Fruit fly (Drosophila melanogaster) Kc167 (cell line): ENCODE results near the gene cyr.

Experiments used
- Myc ChIP-seq: fragments of >200 bp; optimal IDR thresholded peaks from 2 replicates; lab custom pipeline; 2017; ENCODE audit warnings: missing external identifiers
- Sin3A ChIP-seq: fragments of >200 bp; optimal IDR thresholded peaks from 2 replicates; lab custom pipeline; 2018; ENCODE audit warnings: missing external identifiers
- h ChIP-seq: fragments of >200 bp; optimal IDR thresholded peaks from 3 replicates; lab custom pipeline; 2018; ENCODE audit warnings: missing external identifiers
- insv ChIP-seq: fragments of >200 bp; optimal IDR thresholded peaks from 3 replicates; lab custom pipeline; 2018; ENCODE audit warnings: missing external identifiers
- psq ChIP-seq: fragments of >200 bp; optimal IDR thresholded peaks from 2 replicates; lab custom pipeline; 2017; ENCODE audit warnings: missing external identifiers
- ttk ChIP-seq: sonication (Bioruptor generic); optimal IDR thresholded peaks from 2 replicates; lab custom pipeline; 2017; ENCODE audit warnings: missing external identifiers

cyr gene

dm6 chrX:8092893-8093721 is 42.4 kb downstream of the cyr start:
- TF ChIP-seq insv (lab: Kevin White, UChicago), result no peak
- TF ChIP-seq ttk (lab: Kevin White, UChicago), result no peak
- no peak for TF ChIP-seq Myc (lab: Kevin White, UChicago)
- no peak for TF ChIP-seq Sin3A (lab: Kevin White, UChicago)
- TF ChIP-seq h (lab: Kevin White, UChicago), result no peak
- no peak for TF ChIP-seq psq (lab: Kevin White, UChicago)

DNA sequence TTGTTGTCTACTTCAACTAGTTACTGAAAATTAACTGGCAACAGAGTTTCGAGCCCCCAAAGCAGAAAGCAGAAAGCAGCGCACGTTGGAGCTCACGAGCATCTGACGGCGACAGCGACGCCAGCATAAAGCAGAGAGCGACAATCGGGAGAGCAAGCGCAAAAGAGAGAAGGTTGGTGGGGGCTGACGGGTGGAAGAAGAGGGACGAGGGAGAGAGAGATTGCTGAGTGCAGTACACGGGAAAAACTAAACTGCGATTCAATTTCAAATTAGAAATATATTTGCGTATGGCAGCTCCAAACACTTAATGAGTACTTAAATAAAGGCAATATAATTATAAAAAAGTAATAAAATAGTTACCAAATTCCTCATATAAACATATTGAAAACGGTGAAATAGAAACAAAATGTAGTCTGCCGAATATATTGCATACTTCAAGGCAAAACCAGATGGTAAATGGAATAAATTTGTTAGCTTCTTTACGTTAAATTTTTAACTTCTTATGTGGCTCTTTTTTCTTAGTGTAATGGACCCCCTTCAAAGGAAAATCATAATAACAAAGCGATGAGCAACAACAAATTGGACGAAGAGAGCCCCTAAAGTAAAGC is 43.3 kb downstream of the cyr start:
- no peak for TF ChIP-seq h (lab: Kevin White, UChicago)
- no peak for TF ChIP-seq Sin3A (lab: Kevin White, UChicago)
- TF ChIP-seq Myc (lab: Kevin White, UChicago), result no peak
- no peak for TF ChIP-seq insv (lab: Kevin White, UChicago)
- TF ChIP-seq psq (lab: Kevin White, UChicago), result no peak
- no peak for TF ChIP-seq ttk (lab: Kevin White, UChicago)

DNA sequence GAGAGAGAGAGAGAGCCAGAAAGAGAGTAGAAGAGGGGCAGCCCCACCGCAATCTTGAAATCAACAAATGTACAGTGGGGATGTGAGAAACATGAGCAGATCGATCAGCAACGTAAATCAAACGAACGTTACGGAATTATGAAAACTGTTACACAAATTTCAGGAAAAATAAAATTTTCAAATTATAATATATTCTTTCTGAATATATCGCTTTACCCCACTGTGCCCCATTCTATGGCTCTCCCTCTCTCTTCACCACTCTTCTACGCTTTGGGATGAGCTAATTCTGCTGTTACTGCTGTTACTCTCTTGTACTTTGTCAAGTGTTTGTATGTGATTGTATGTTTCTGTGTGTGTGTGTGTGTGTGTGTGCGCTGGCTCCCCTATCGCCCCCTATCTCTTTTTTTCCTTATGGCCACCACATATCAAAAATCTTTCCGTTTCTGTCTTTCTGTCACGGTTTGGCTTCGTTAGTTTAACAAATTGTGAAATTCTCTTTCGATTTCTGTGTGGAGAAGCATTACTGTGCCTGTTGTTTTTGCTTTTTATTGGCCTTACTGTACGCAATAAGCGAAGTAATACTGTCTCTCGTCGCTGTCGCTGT is 44.4 kb downstream of the cyr start:
- TF ChIP-seq ttk (lab: Kevin White, UChicago) (no peak), psq (lab: Kevin White, UChicago) (no peak), insv (lab: Kevin White, UChicago) (no peak), h (lab: Kevin White, UChicago) (no peak), Sin3A (lab: Kevin White, UChicago) (no peak), Myc (lab: Kevin White, UChicago) (no peak)

dm6 chrX:8087113-8087512 is 48.4 kb downstream of the cyr start, which contains the start of gene CG2256:
Gene CG2256 (minus strand): TSS chrX:8087213.
- TF ChIP-seq ttk (lab: Kevin White, UChicago) (no peak), psq (lab: Kevin White, UChicago) (no peak), Myc (lab: Kevin White, UChicago) (no peak), insv (lab: Kevin White, UChicago) (no peak), Sin3A (lab: Kevin White, UChicago) (no peak), h (lab: Kevin White, UChicago) (no peak)

DNA sequence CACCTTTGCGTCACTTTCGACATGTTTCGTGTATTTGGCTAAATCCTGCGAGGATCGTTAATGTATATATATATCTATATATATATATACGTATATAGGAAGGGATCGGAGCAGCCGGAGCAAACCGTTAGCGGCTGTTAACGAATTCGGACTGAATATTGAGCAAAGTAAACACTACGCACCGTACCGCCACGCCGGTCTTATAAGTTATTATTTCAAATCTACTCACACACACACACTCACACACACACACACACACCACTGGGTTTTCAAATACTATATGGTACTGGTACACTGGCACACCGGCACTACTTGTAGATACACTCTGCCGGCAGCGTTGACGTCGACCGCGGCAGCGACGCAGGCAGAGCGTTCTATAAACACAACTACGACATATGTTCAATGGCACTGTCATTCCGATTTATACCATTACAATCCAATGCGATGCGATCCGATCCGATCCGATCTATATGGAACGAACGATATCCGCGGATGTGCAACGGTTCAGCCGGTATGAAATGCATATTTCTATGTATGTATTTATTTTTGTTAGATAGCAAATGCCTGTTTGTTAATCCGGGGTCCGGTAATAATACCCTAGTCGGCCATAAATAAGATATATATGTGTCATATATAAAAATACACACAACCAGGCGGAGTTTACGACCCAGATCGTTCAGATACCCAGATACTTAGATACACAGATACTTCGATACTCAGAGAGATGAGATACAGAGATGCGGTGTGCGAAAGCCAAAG is 53.9 kb downstream of the cyr start, which contains the start of gene Ldsdh1:
TSS of gene Ldsdh1 (minus strand) at position 179 of the 759 bp plus-strand sequence.
- TF ChIP-seq Myc (lab: Kevin White, UChicago) (no peak), psq (lab: Kevin White, UChicago) (no peak), insv (lab: Kevin White, UChicago) (no peak), Sin3A (lab: Kevin White, UChicago) (no peak), h (lab: Kevin White, UChicago) (no peak), ttk (lab: Kevin White, UChicago) (no peak)

- TF ChIP-seq insv (lab: Kevin White, UChicago) (no peak), ttk (lab: Kevin White, UChicago) (no peak), Myc (lab: Kevin White, UChicago) (no peak), h (lab: Kevin White, UChicago) (no peak), Sin3A (lab: Kevin White, UChicago) (no peak), psq (lab: Kevin White, UChicago) (no peak)
These were observed 55.3 kb downstream of the cyr start for dm6 chrX:8080174-8080573.

- TF ChIP-seq Myc (lab: Kevin White, UChicago) (no peak), Sin3A (lab: Kevin White, UChicago) (no peak), insv (lab: Kevin White, UChicago) (no peak), h (lab: Kevin White, UChicago) (no peak), ttk (lab: Kevin White, UChicago) (no peak), psq (lab: Kevin White, UChicago) (no peak)
These were observed 60.1 kb downstream of the cyr start, which contains the start of the genes Upf2 and CG1571 for dm6 chrX:8075300-8075927. Gene Upf2 (minus strand): TSS chrX:8075466. Gene CG1571 (plus strand): TSS chrX:8075877.
